Worm (Caenorhabditis elegans): Measurements from ENCODE around the gene R05D3.3.

R05D3.3 gene

DNA sequence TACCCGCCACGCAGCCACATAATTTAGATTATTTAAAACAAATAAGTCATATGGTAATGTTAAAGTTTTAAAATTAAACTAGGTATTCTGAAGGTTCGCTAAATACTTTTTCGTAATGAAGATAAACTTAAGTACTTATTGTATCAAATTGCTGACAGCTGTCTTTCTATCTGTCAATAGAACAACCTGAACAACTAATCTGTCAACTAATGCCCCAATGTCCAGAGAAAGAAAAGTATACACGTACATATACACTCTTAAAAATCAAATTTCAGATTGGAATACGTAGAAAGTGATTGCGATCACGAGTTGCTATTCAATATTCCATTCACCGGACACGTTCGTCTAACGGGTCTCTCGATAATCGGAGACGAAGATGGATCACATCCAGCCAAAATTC is 46.9 kb downstream of the R05D3.3 start:
- no peak for TF ChIP-seq tra-4 (tag; optimal IDR thresholded peaks at IDR 0.05)
- TF ChIP-seq tbx-11 (GFP tag; IDR thresholded peaks at IDR 0.05), result no peak
- TF ChIP-seq ama-1 (optimal IDR thresholded peaks at IDR 0.05), result no peak
- no peak for TF ChIP-seq aly-1 (tag; optimal IDR thresholded peaks at IDR 0.05)

DNA sequence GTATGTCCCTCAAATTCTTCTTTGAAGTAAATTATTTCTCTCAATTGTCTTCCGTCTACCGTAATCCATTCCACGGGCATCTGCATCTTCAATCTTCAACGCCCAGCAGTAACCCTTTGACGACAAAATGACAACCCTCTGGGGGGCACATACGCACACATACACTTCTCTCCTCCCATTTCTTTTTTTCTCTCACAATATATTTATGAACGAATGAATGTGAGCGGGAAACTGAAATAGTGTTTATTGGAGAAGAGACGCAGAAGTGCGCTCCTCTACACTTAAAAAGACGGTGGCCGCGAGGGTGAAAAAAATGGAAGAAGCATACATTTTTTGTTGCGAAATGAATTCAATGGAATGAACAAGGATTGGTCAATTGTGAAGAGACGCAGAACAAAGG is 48.2 kb downstream of the R05D3.3 start:
- TF ChIP-seq hnd-1 (tag; optimal IDR thresholded peaks at IDR 0.05), result no peak
- TF ChIP-seq hmg-4 (GFP tag; optimal IDR thresholded peaks at IDR 0.05), result peak; percentile 45
- no peak for TF ChIP-seq ceh-13 (GFP tag; optimal IDR thresholded peaks at IDR 0.05)
- no peak for TF ChIP-seq ama-1 (optimal IDR thresholded peaks at IDR 0.05)
- TF ChIP-seq F13C5.2 (tag; optimal IDR thresholded peaks at IDR 0.05), result peak; percentile 13
- no peak for TF ChIP-seq scrt-1 (GFP tag; IDR thresholded peaks at IDR 0.05)
- no peak for TF ChIP-seq B0310.2 (tag; optimal IDR thresholded peaks at IDR 0.05)
- TF ChIP-seq ets-7 (tag; optimal IDR thresholded peaks at IDR 0.05), result no peak
- 0 out of 2 replicates have a peak, but pooled peaks have one; percentile 43 for TF ChIP-seq pes-1 (GFP tag; IDR thresholded peaks at IDR 0.05)
- TF ChIP-seq tra-4 (tag; optimal IDR thresholded peaks at IDR 0.05), result no peak
- TF ChIP-seq sea-1 (GFP tag; conservative IDR thresholded peaks at IDR 0.05), result no peak
- no peak for TF ChIP-seq aly-1 (tag; optimal IDR thresholded peaks at IDR 0.05)

DNA sequence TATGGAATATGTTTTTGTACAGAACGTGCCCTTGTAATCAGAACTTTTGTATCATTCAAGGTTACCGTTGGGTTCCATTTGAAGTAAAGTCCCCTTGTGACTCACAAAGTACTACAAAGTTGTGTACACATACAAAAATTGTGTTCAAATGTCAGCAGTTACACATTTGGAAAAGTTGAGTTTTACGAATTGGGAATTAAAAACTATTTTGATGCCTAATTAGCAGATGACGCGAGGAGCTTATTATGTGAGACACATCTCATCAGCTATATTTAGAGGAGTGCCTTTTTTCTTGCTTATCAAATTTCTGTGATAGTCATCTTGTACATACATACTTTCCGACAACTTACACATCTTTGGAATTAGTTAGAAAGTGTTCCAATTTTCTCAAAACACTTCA is 49.7 kb downstream of the R05D3.3 start:
- TF ChIP-seq pes-1 (GFP tag; IDR thresholded peaks at IDR 0.05) (no peak), flt-1 (GFP tag; IDR thresholded peaks at IDR 0.05) (no peak), ceh-36 (tag; optimal IDR thresholded peaks at IDR 0.05) (no peak), tbx-11 (GFP tag; IDR thresholded peaks at IDR 0.05) (no peak), ets-7 (tag; optimal IDR thresholded peaks at IDR 0.05) (no peak), tra-4 (tag; optimal IDR thresholded peaks at IDR 0.05) (no peak), tbx-37 (GFP tag; conservative IDR thresholded peaks at IDR 0.05) (no peak), ama-1 (optimal IDR thresholded peaks at IDR 0.05) (no peak), ceh-13 (GFP tag; optimal IDR thresholded peaks at IDR 0.05) (no peak), scrt-1 (GFP tag; IDR thresholded peaks at IDR 0.05) (no peak)
